Worm (Caenorhabditis elegans): ENCODE data around the gene T04G9.6.

ce11 chrX:789848-790247 lies 5.1 kb upstream of the T04G9.6 start:
- TF ChIP-seq nhr-11 (tag; optimal IDR thresholded peaks at IDR 0.05): no peak
- no peak for TF ChIP-seq unc-3 (GFP tag; conservative IDR thresholded peaks at IDR 0.05)
- no peak for TF ChIP-seq unc-3 (tag; optimal IDR thresholded peaks at IDR 0.05)
- no peak for TF ChIP-seq sdc-2 (tag; optimal IDR thresholded peaks at IDR 0.05)
- no peak for TF ChIP-seq nhr-232 (tag; optimal IDR thresholded peaks at IDR 0.05)
- TF ChIP-seq fkh-10 (GFP tag; optimal IDR thresholded peaks at IDR 0.05): no peak
- no peak for TF ChIP-seq ceh-9 (tag; optimal IDR thresholded peaks at IDR 0.05)
- TF ChIP-seq hlh-8 (tag; optimal IDR thresholded peaks at IDR 0.05): no peak
- TF ChIP-seq pqm-1 (tag; optimal IDR thresholded peaks at IDR 0.05): no peak
- no peak for TF ChIP-seq unc-86 (tag; optimal IDR thresholded peaks at IDR 0.05)
